Fruit fly (Drosophila melanogaster) whole organism, embryonic: ENCODE data around the gene CG9920.
A peak's percentile ranks its signal among the peaks of the same experiment; 100 is the strongest.

Experiments used
- CG10209 ChIP-seq: fragments of 200-800 bp; sonication (Bioruptor generic); optimal IDR thresholded peaks from 3 replicates; lab custom pipeline; 2017; ENCODE audit warnings: missing biosample characterization, mild to moderate bottlenecking, missing genetic modification characterization, missing genetic modification reagents
- CG10366 ChIP-seq: fragments of 200-800 bp; sonication (Bioruptor generic); IDR thresholded peaks from 2 replicates; pipeline ENCODE4 v1.3.6; 2022; ENCODE audit warnings: missing biosample characterization, missing genetic modification characterization
- CG11093 ChIP-seq: fragments of 200-800 bp; sonication (Bioruptor generic); IDR thresholded peaks from 3 replicates; pipeline ENCODE4 v1.3.6; 2022; ENCODE audit warnings: missing biosample characterization, missing genetic modification characterization
- CG11696 ChIP-seq: fragments of 200-800 bp; sonication (Bioruptor generic); IDR thresholded peaks from 2 replicates; pipeline ENCODE4 v1.3.6; 2022; ENCODE audit warnings: missing biosample characterization, missing genetic modification characterization
- CG1233 ChIP-seq: fragments of 200-800 bp; sonication (Bioruptor generic); optimal IDR thresholded peaks from 4 replicates; lab custom pipeline; 2018; ENCODE audit warnings: missing biosample characterization, mild to moderate bottlenecking, missing genetic modification characterization
- CG12942 ChIP-seq: fragments of 200-800 bp; sonication (Bioruptor generic); optimal IDR thresholded peaks from 3 replicates; lab custom pipeline; 2016; ENCODE audit warnings: missing biosample characterization, missing genetic modification characterization
- CG13894 ChIP-seq: fragments of 200-800 bp; sonication (Bioruptor generic); optimal IDR thresholded peaks from 3 replicates; lab custom pipeline; 2018; ENCODE audit warnings: missing biosample characterization, mild to moderate bottlenecking, missing genetic modification characterization, moderate library complexity
- CG14050 ChIP-seq: fragments of 200-800 bp; sonication (Bioruptor generic); IDR thresholded peaks from 3 replicates; pipeline ENCODE4 v1.3.6; 2022; ENCODE audit warnings: missing biosample characterization, missing genetic modification characterization
- CG1602 ChIP-seq: fragments of 200-800 bp; sonication (Bioruptor generic); optimal IDR thresholded peaks from 3 replicates; lab custom pipeline; 2016; ENCODE audit warnings: missing biosample characterization, missing genetic modification characterization
- CG1647 ChIP-seq: fragments of 200-800 bp; sonication (Bioruptor generic); optimal IDR thresholded peaks from 3 replicates; lab custom pipeline; 2016; ENCODE audit warnings: missing biosample characterization, missing genetic modification characterization
- CG2120 ChIP-seq: fragments of 200-800 bp; sonication (Bioruptor generic); optimal IDR thresholded peaks from 3 replicates; lab custom pipeline; 2016; ENCODE audit warnings: missing biosample characterization, missing genetic modification characterization
- CG2202 ChIP-seq: fragments of 200-800 bp; sonication (Bioruptor generic); optimal IDR thresholded peaks from 2 replicates; lab custom pipeline; 2018; ENCODE audit warnings: missing biosample characterization, mild to moderate bottlenecking, missing genetic modification characterization
- CG32767 ChIP-seq: fragments of 200-800 bp; sonication (Bioruptor generic); IDR thresholded peaks from 2 replicates; pipeline ENCODE4 v1.3.6; 2022; ENCODE audit warnings: missing biosample characterization, missing genetic modification characterization
- CG3407 ChIP-seq: fragments of 200-800 bp; sonication (Bioruptor generic); optimal IDR thresholded peaks from 2 replicates; lab custom pipeline; 2018; ENCODE audit warnings: missing biosample characterization, mild to moderate bottlenecking, missing genetic modification characterization
- CG34224 ChIP-seq: fragments of 200-800 bp; sonication (Bioruptor generic); IDR thresholded peaks from 3 replicates; pipeline ENCODE4 v1.3.6; 2022; ENCODE audit warnings: missing biosample characterization, missing genetic modification characterization; ENCODE audit not compliant: partially characterized antibody
- CG3847 ChIP-seq: fragments of 200-800 bp; sonication (Bioruptor generic); IDR thresholded peaks from 2 replicates; pipeline ENCODE4 v1.3.6; 2022; ENCODE audit warnings: missing biosample characterization, missing genetic modification characterization
- CG43689 ChIP-seq: fragments of 200-800 bp; sonication (Bioruptor generic); IDR thresholded peaks from 2 replicates; pipeline ENCODE4 v1.3.6; 2022; ENCODE audit warnings: missing biosample characterization, missing genetic modification characterization
- CG4424 ChIP-seq: fragments of 200-800 bp; sonication (Bioruptor generic); optimal IDR thresholded peaks from 3 replicates; lab custom pipeline; 2016; ENCODE audit warnings: missing biosample characterization, missing genetic modification characterization
- CG4820 ChIP-seq: fragments of 200-800 bp; sonication (Bioruptor generic); optimal IDR thresholded peaks from 3 replicates; lab custom pipeline; 2016; ENCODE audit warnings: missing biosample characterization, missing genetic modification characterization
- CG6765 ChIP-seq: fragments of 200-800 bp; sonication (Bioruptor generic); optimal IDR thresholded peaks from 3 replicates; lab custom pipeline; 2017; ENCODE audit warnings: missing biosample characterization, mild to moderate bottlenecking, missing genetic modification characterization
- CG7963 ChIP-seq: fragments of 200-800 bp; sonication (Bioruptor generic); IDR thresholded peaks from 3 replicates; pipeline ENCODE4 v1.3.6; 2022; ENCODE audit warnings: missing biosample characterization, missing genetic modification characterization; ENCODE audit not compliant: partially characterized antibody
- Chrac-16 ChIP-seq: fragments of 200-800 bp; sonication (Bioruptor generic); optimal IDR thresholded peaks from 3 replicates; lab custom pipeline; 2016; ENCODE audit warnings: missing biosample characterization, missing genetic modification characterization
- Deaf1 ChIP-seq: fragments of 200-800 bp; optimal IDR thresholded peaks from 3 replicates; lab custom pipeline; 2019; ENCODE audit warnings: missing biosample characterization, mild to moderate bottlenecking, missing genetic modification characterization, moderate library complexity
- Ets97D ChIP-seq: fragments of 200-800 bp; sonication (Bioruptor generic); optimal IDR thresholded peaks from 3 replicates; lab custom pipeline; 2016; ENCODE audit warnings: missing biosample characterization, missing genetic modification characterization
- HmgZ ChIP-seq: fragments of 200-800 bp; sonication (Bioruptor generic); optimal IDR thresholded peaks from 2 replicates; lab custom pipeline; 2018; ENCODE audit warnings: missing biosample characterization, mild to moderate bottlenecking, missing genetic modification characterization
- Hmr ChIP-seq: fragments of 200-800 bp; sonication (Bioruptor generic); optimal IDR thresholded peaks from 3 replicates; lab custom pipeline; 2017; ENCODE audit warnings: mild to moderate bottlenecking, missing biosample characterization, missing genetic modification reagents, missing genetic modification characterization
- Lim3 ChIP-seq: fragments of 200-800 bp; sonication (Bioruptor generic); IDR thresholded peaks from 2 replicates; pipeline ENCODE4 v1.3.6; 2022; ENCODE audit warnings: missing biosample characterization, missing genetic modification characterization
- Meics ChIP-seq: fragments of 200-800 bp; sonication (Bioruptor generic); optimal IDR thresholded peaks from 2 replicates; lab custom pipeline; 2017; ENCODE audit warnings: missing biosample characterization, mild to moderate bottlenecking, missing genetic modification characterization
- NC2α ChIP-seq: fragments of 200-800 bp; sonication (Bioruptor generic); optimal IDR thresholded peaks from 2 replicates; lab custom pipeline; 2016; ENCODE audit warnings: missing biosample characterization, missing genetic modification characterization
- ab ChIP-seq: fragments of 200-800 bp; sonication (Bioruptor generic); optimal IDR thresholded peaks from 2 replicates; lab custom pipeline; 2016; ENCODE audit warnings: missing biosample characterization, missing genetic modification characterization
- ap ChIP-seq: fragments of 200-800 bp; sonication (Bioruptor generic); IDR thresholded peaks from 2 replicates; pipeline ENCODE4 v1.3.6; 2022; ENCODE audit warnings: missing biosample characterization, missing genetic modification characterization
- ato ChIP-seq: fragments of 200-800 bp; sonication (Bioruptor generic); IDR thresholded peaks from 2 replicates; pipeline ENCODE4 v1.3.6; 2022; ENCODE audit warnings: missing biosample characterization, missing genetic modification characterization; ENCODE audit not compliant: partially characterized antibody
- cato ChIP-seq: fragments of 200-800 bp; sonication (Bioruptor generic); optimal IDR thresholded peaks from 2 replicates; lab custom pipeline; 2016; ENCODE audit warnings: missing biosample characterization, missing genetic modification characterization, borderline replicate concordance
- corto ChIP-seq: fragments of 200-800 bp; sonication (Bioruptor generic); optimal IDR thresholded peaks from 2 replicates; lab custom pipeline; 2016; ENCODE audit warnings: missing biosample characterization, mild to moderate bottlenecking, missing genetic modification characterization, moderate library complexity
- cwo ChIP-seq: fragments of 200-800 bp; sonication (Bioruptor generic); optimal IDR thresholded peaks from 3 replicates; lab custom pipeline; 2017; ENCODE audit warnings: missing biosample characterization, missing genetic modification characterization, mild to moderate bottlenecking, moderate library complexity, missing genetic modification reagents
- dati ChIP-seq: fragments of 200-800 bp; sonication (Bioruptor generic); IDR thresholded peaks from 2 replicates; pipeline ENCODE4 v1.3.6; 2022; ENCODE audit warnings: missing biosample characterization, missing genetic modification characterization
- dmrt11E ChIP-seq: fragments of 200-800 bp; sonication (Bioruptor generic); optimal IDR thresholded peaks from 3 replicates; lab custom pipeline; 2018; ENCODE audit warnings: missing biosample characterization, mild to moderate bottlenecking, missing genetic modification characterization, moderate library complexity
- dmrt99B ChIP-seq: fragments of 200-800 bp; sonication (Bioruptor generic); optimal IDR thresholded peaks from 2 replicates; lab custom pipeline; 2018; ENCODE audit warnings: missing biosample characterization, mild to moderate bottlenecking, missing genetic modification characterization, moderate library complexity
- fru ChIP-seq: fragments of >200 bp; optimal IDR thresholded peaks from 2 replicates; lab custom pipeline; 2017
- ftz-f1 ChIP-seq: fragments of 200-800 bp; sonication (Bioruptor generic); optimal IDR thresholded peaks from 2 replicates; lab custom pipeline; 2016; ENCODE audit warnings: missing biosample characterization, missing genetic modification characterization
- fu2 ChIP-seq: fragments of 200-800 bp; sonication (Bioruptor generic); optimal IDR thresholded peaks from 2 replicates; lab custom pipeline; 2016; ENCODE audit warnings: missing biosample characterization, missing genetic modification characterization
- hbn ChIP-seq: fragments of 200-800 bp; sonication (Bioruptor generic); IDR thresholded peaks from 2 replicates; pipeline ENCODE4 v1.3.6; 2022; ENCODE audit warnings: missing biosample characterization, missing genetic modification characterization; ENCODE audit not compliant: partially characterized antibody
- her ChIP-seq: fragments of 200-800 bp; sonication (Bioruptor generic); optimal IDR thresholded peaks from 2 replicates; lab custom pipeline; 2016; ENCODE audit warnings: missing biosample characterization, missing genetic modification characterization
- nerfin-1 ChIP-seq: fragments of 200-800 bp; sonication (Bioruptor generic); optimal IDR thresholded peaks from 3 replicates; lab custom pipeline; 2019; ENCODE audit warnings: missing biosample characterization, mild to moderate bottlenecking, missing genetic modification characterization, moderate library complexity
- pnt ChIP-seq: fragments of 200-800 bp; sonication (Bioruptor generic); optimal IDR thresholded peaks from 3 replicates; lab custom pipeline; 2016; ENCODE audit warnings: missing biosample characterization, missing genetic modification characterization
- repo ChIP-seq: fragments of 200-800 bp; sonication (Bioruptor generic); optimal IDR thresholded peaks from 2 replicates; lab custom pipeline; 2016; ENCODE audit warnings: missing biosample characterization, missing genetic modification characterization
- sd ChIP-seq: fragments of 200-800 bp; sonication (Bioruptor generic); optimal IDR thresholded peaks from 3 replicates; lab custom pipeline; 2018; ENCODE audit warnings: missing biosample characterization, mild to moderate bottlenecking, missing genetic modification characterization, moderate library complexity
- tap ChIP-seq: fragments of 200-800 bp; optimal IDR thresholded peaks from 3 replicates; lab custom pipeline; 2019; ENCODE audit warnings: missing biosample characterization, mild to moderate bottlenecking, missing genetic modification characterization, moderate library complexity
- tgo ChIP-seq: fragments of 200-800 bp; sonication (Bioruptor generic); IDR thresholded peaks from 3 replicates; pipeline ENCODE4 v1.3.6; 2022; ENCODE audit warnings: missing biosample characterization, missing genetic modification characterization
- z ChIP-seq: fragments of 200-800 bp; sonication (Bioruptor generic); IDR thresholded peaks from 3 replicates; pipeline ENCODE4 v1.3.6; 2022; ENCODE audit warnings: missing biosample characterization, missing genetic modification characterization

CG9920 gene

dm6 chr3R:14125479-14126121, 27.7 kb upstream of the CG9920 start, which contains the start of the genes 140up and Polr2B (continued):
- peak; percentile 83 for TF ChIP-seq cwo (GFP tag; lab: Kevin White, UChicago)
- no peak for TF ChIP-seq ato (GFP tag; lab: Robert Waterston, UW)
- peak; percentile 84 for TF ChIP-seq CG11093
- TF ChIP-seq CG1602 (GFP tag; lab: Kevin White, UChicago): peak; percentile 94
- peak; percentile 72 for TF ChIP-seq Deaf1 (tag; lab: Kevin White, UChicago)
- peak; percentile 58 for TF ChIP-seq Ets97D (GFP tag; lab: Kevin White, UChicago)
- TF ChIP-seq HmgZ (tag; lab: Kevin White, UChicago): peak; percentile 93
- TF ChIP-seq dmrt99B (tag; lab: Kevin White, UChicago): peak; percentile 90
- TF ChIP-seq fru (lab: Kevin White, UChicago): no peak
- TF ChIP-seq ap: peak; percentile 89
- TF ChIP-seq CG1233 (GFP tag; lab: Kevin White, UChicago): peak; percentile 92
- TF ChIP-seq Meics (GFP tag; lab: Kevin White, UChicago): peak; percentile 92
- peak; percentile 18 for TF ChIP-seq ftz-f1
- TF ChIP-seq Hmr: peak; percentile 94
- TF ChIP-seq CG14050 (GFP tag; lab: Robert Waterston, UW): peak; percentile 90
- TF ChIP-seq CG3407 (GFP tag; lab: Kevin White, UChicago): peak; percentile 86
- peak; percentile 83 for TF ChIP-seq CG6765 (GFP tag; lab: Kevin White, UChicago)
- TF ChIP-seq CG13894 (tag; lab: Kevin White, UChicago): peak; percentile 86
- TF ChIP-seq CG4820 (GFP tag; lab: Kevin White, UChicago): peak; percentile 91
- TF ChIP-seq CG12942 (GFP tag; lab: Kevin White, UChicago): peak; percentile 94
- peak; percentile 95 for TF ChIP-seq tgo (GFP tag; lab: Robert Waterston, UW)
- peak; percentile 92 for TF ChIP-seq dmrt11E
- TF ChIP-seq ab: peak; percentile 62
- peak; percentile 82 for TF ChIP-seq CG2202 (tag; lab: Kevin White, UChicago)
- TF ChIP-seq dati (GFP tag; lab: Robert Waterston, UW): peak; percentile 72
- peak; percentile 93 for TF ChIP-seq cato (GFP tag; lab: Kevin White, UChicago)
- TF ChIP-seq nerfin-1: peak; percentile 90
- peak; percentile 50 for TF ChIP-seq CG1647 (GFP tag; lab: Kevin White, UChicago)
- TF ChIP-seq NC2α: peak; percentile 9
- peak; percentile 69 for TF ChIP-seq CG11696 (GFP tag; lab: Robert Waterston, UW)
- TF ChIP-seq sd (tag; lab: Kevin White, UChicago): peak; percentile 77
- peak; percentile 11 for TF ChIP-seq repo
- TF ChIP-seq CG34224 (GFP tag; lab: Robert Waterston, UW): no peak
- peak; percentile 58 for TF ChIP-seq corto
- TF ChIP-seq fu2 (GFP tag; lab: Kevin White, UChicago): peak; percentile 73
- peak; percentile 92 for TF ChIP-seq CG2120 (GFP tag; lab: Kevin White, UChicago)
- peak; percentile 91 for TF ChIP-seq CG10366 (GFP tag; lab: Robert Waterston, UW)
- peak; percentile 74 for TF ChIP-seq CG43689 (GFP tag; lab: Robert Waterston, UW)
- no peak for TF ChIP-seq CG7963 (GFP tag; lab: Robert Waterston, UW)
- TF ChIP-seq CG4424 (GFP tag; lab: Kevin White, UChicago): peak; percentile 94
- peak; percentile 86 for TF ChIP-seq CG32767
- TF ChIP-seq Chrac-16 (GFP tag; lab: Kevin White, UChicago): peak; percentile 95
- 0 out of 2 replicates have a peak, but pooled peaks have one; percentile 35 for TF ChIP-seq Lim3 (GFP tag; lab: Robert Waterston, UW)
- peak; percentile 95 for TF ChIP-seq CG10209 (GFP tag; lab: Kevin White, UChicago)
- TF ChIP-seq hbn (GFP tag; lab: Robert Waterston, UW): no peak
- TF ChIP-seq tap (tag; lab: Kevin White, UChicago): peak; percentile 88
- TF ChIP-seq z (GFP tag; lab: Robert Waterston, UW): no peak
- peak; percentile 97 for TF ChIP-seq CG3847 (GFP tag; lab: Robert Waterston, UW)
- TF ChIP-seq her (GFP tag; lab: Kevin White, UChicago): peak; percentile 38
- peak; percentile 81 for TF ChIP-seq pnt (GFP tag; lab: Kevin White, UChicago)
